Fruit fly (Drosophila melanogaster) whole organism, embryonic: ENCODE results near the gene CG32811.
A peak's percentile ranks its signal among the peaks of the same experiment; 100 is the strongest.

Experiments used
- Abd-B ChIP-seq: fragments of 200-800 bp; sonication (Bioruptor generic); optimal IDR thresholded peaks from 2 replicates; lab custom pipeline; 2018; ENCODE audit warnings: missing biosample characterization, mild to moderate bottlenecking, missing genetic modification characterization, moderate library complexity
- Adf1 ChIP-seq: fragments of 200-800 bp; sonication (Bioruptor generic); IDR thresholded peaks from 2 replicates; pipeline ENCODE4 v1.3.6; 2022; ENCODE audit warnings: missing biosample characterization, missing genetic modification characterization
- Aef1 ChIP-seq: fragments of 200-800 bp; sonication (Bioruptor generic); IDR thresholded peaks from 3 replicates; pipeline ENCODE4 v1.3.6; 2022; ENCODE audit warnings: missing biosample characterization, missing genetic modification characterization
- CG10147 ChIP-seq: fragments of 200-800 bp; sonication (Bioruptor generic); optimal IDR thresholded peaks from 2 replicates; lab custom pipeline; 2019; ENCODE audit warnings: missing biosample characterization, mild to moderate bottlenecking, missing genetic modification characterization, moderate library complexity
- CG10543 ChIP-seq: fragments of 200-800 bp; sonication (Bioruptor generic); optimal IDR thresholded peaks from 3 replicates; lab custom pipeline; 2017; ENCODE audit warnings: missing biosample characterization, mild to moderate bottlenecking, missing genetic modification characterization, moderate library complexity
- CG12155 ChIP-seq: fragments of 200-800 bp; sonication (Bioruptor generic); optimal IDR thresholded peaks from 3 replicates; lab custom pipeline; 2016; ENCODE audit warnings: missing biosample characterization, missing genetic modification characterization
- CG12299 ChIP-seq: fragments of 200-800 bp; sonication (Bioruptor generic); optimal IDR thresholded peaks from 2 replicates; lab custom pipeline; 2018; ENCODE audit warnings: missing biosample characterization, mild to moderate bottlenecking, missing genetic modification characterization
- CG12769 ChIP-seq: fragments of 200-800 bp; sonication (Bioruptor generic); optimal IDR thresholded peaks from 2 replicates; lab custom pipeline; 2019; ENCODE audit warnings: missing biosample characterization, mild to moderate bottlenecking, missing genetic modification characterization, moderate library complexity
- CG13123 ChIP-seq: fragments of 200-800 bp; sonication (Bioruptor generic); optimal IDR thresholded peaks from 2 replicates; lab custom pipeline; 2016; ENCODE audit warnings: missing biosample characterization, missing genetic modification characterization
- CG13894 ChIP-seq: fragments of 200-800 bp; sonication (Bioruptor generic); optimal IDR thresholded peaks from 3 replicates; lab custom pipeline; 2018; ENCODE audit warnings: missing biosample characterization, mild to moderate bottlenecking, missing genetic modification characterization, moderate library complexity
- CG14014 ChIP-seq: fragments of 200-800 bp; sonication (Bioruptor generic); IDR thresholded peaks from 2 replicates; pipeline ENCODE4 v1.3.6; 2022; ENCODE audit warnings: missing biosample characterization, missing genetic modification characterization
- CG17912 ChIP-seq: fragments of 200-800 bp; sonication (Bioruptor generic); optimal IDR thresholded peaks from 2 replicates; lab custom pipeline; 2018; ENCODE audit warnings: missing biosample characterization, mild to moderate bottlenecking, missing genetic modification characterization
- CG18476 ChIP-seq: fragments of 200-800 bp; sonication (Bioruptor generic); optimal IDR thresholded peaks from 2 replicates; lab custom pipeline; 2016; ENCODE audit warnings: missing biosample characterization, mild to moderate bottlenecking, missing genetic modification characterization
- CG34376 ChIP-seq: fragments of 200-800 bp; sonication (Bioruptor generic); optimal IDR thresholded peaks from 2 replicates; lab custom pipeline; 2018; ENCODE audit warnings: missing biosample characterization, mild to moderate bottlenecking, missing genetic modification characterization
- CG7839 ChIP-seq: fragments of 200-800 bp; sonication (Bioruptor generic); optimal IDR thresholded peaks from 3 replicates; lab custom pipeline; 2018; ENCODE audit warnings: missing biosample characterization, mild to moderate bottlenecking, missing genetic modification characterization, moderate library complexity
- CG8924 ChIP-seq: fragments of 200-800 bp; optimal IDR thresholded peaks from 3 replicates; lab custom pipeline; 2019; ENCODE audit warnings: missing biosample characterization, mild to moderate bottlenecking, missing genetic modification characterization, moderate library complexity
- CG9609 ChIP-seq: fragments of 200-800 bp; sonication (Bioruptor generic); optimal IDR thresholded peaks from 3 replicates; lab custom pipeline; 2016; ENCODE audit warnings: missing biosample characterization, missing genetic modification characterization
- Dbx ChIP-seq: fragments of 200-800 bp; sonication (Bioruptor generic); IDR thresholded peaks from 3 replicates; pipeline ENCODE4 v1.3.6; 2022; ENCODE audit warnings: missing biosample characterization, missing genetic modification characterization
- Ets97D ChIP-seq: fragments of 200-800 bp; sonication (Bioruptor generic); optimal IDR thresholded peaks from 3 replicates; lab custom pipeline; 2016; ENCODE audit warnings: missing biosample characterization, missing genetic modification characterization
- H15 ChIP-seq: fragments of 200-800 bp; sonication (Bioruptor generic); IDR thresholded peaks from 3 replicates; pipeline ENCODE4 v1.3.6; 2022; ENCODE audit warnings: missing biosample characterization, missing genetic modification characterization
- Mad ChIP-seq: fragments of 200-800 bp; sonication (Bioruptor generic); optimal IDR thresholded peaks from 2 replicates; lab custom pipeline; 2016; ENCODE audit warnings: missing biosample characterization, missing genetic modification characterization
- NC2α ChIP-seq: fragments of 200-800 bp; sonication (Bioruptor generic); optimal IDR thresholded peaks from 2 replicates; lab custom pipeline; 2016; ENCODE audit warnings: missing biosample characterization, missing genetic modification characterization
- NfI ChIP-seq: fragments of 200-800 bp; sonication (Bioruptor generic); optimal IDR thresholded peaks from 3 replicates; lab custom pipeline; 2018; ENCODE audit warnings: missing biosample characterization, mild to moderate bottlenecking, missing genetic modification characterization, moderate library complexity
- Opbp ChIP-seq: fragments of 200-800 bp; sonication (Bioruptor generic); IDR thresholded peaks from 3 replicates; pipeline ENCODE4 v1.3.6; 2022; ENCODE audit warnings: missing biosample characterization, missing genetic modification characterization; ENCODE audit not compliant: partially characterized antibody
- abd-A ChIP-seq: fragments of 200-800 bp; sonication (Bioruptor generic); optimal IDR thresholded peaks from 3 replicates; lab custom pipeline; 2019; ENCODE audit warnings: missing biosample characterization, mild to moderate bottlenecking, missing genetic modification characterization, moderate library complexity
- ac ChIP-seq: fragments of 200-800 bp; sonication (Bioruptor generic); optimal IDR thresholded peaks from 3 replicates; lab custom pipeline; 2017; ENCODE audit warnings: missing biosample characterization, mild to moderate bottlenecking, missing genetic modification characterization
- al ChIP-seq: fragments of 200-800 bp; sonication (Bioruptor generic); IDR thresholded peaks from 2 replicates; pipeline ENCODE4 v1.3.6; 2022; ENCODE audit warnings: missing biosample characterization, missing genetic modification characterization
- ase ChIP-seq: fragments of 200-800 bp; sonication (Bioruptor generic); IDR thresholded peaks from 3 replicates; pipeline ENCODE4 v1.3.6; 2022; ENCODE audit warnings: missing biosample characterization, missing genetic modification characterization
- bab2 ChIP-seq: fragments of 200-800 bp; sonication (Bioruptor generic); optimal IDR thresholded peaks from 2 replicates; lab custom pipeline; 2016; ENCODE audit warnings: missing biosample characterization, missing genetic modification characterization
- bigmax ChIP-seq: fragments of 200-800 bp; sonication (Bioruptor generic); optimal IDR thresholded peaks from 2 replicates; lab custom pipeline; 2018; ENCODE audit warnings: missing biosample characterization, mild to moderate bottlenecking, missing genetic modification characterization
- cato ChIP-seq: fragments of 200-800 bp; sonication (Bioruptor generic); optimal IDR thresholded peaks from 2 replicates; lab custom pipeline; 2016; ENCODE audit warnings: missing biosample characterization, missing genetic modification characterization, borderline replicate concordance
- chm ChIP-seq: fragments of 200-800 bp; sonication (Bioruptor generic); IDR thresholded peaks from 2 replicates; pipeline ENCODE4 v1.3.6; 2022; ENCODE audit warnings: missing biosample characterization, missing genetic modification characterization
- crol ChIP-seq: fragments of 200-800 bp; sonication (Bioruptor generic); IDR thresholded peaks from 2 replicates; pipeline ENCODE4 v1.3.6; 2022; ENCODE audit warnings: missing biosample characterization, missing genetic modification characterization
- danr ChIP-seq: fragments of 200-800 bp; sonication (Bioruptor generic); IDR thresholded peaks from 2 replicates; pipeline ENCODE4 v1.3.6; 2022; ENCODE audit warnings: missing biosample characterization, missing genetic modification characterization
- esg ChIP-seq: fragments of 200-800 bp; sonication (Bioruptor generic); conservative IDR thresholded peaks from 2 replicates; pipeline ENCODE4 v1.3.6; 2022; ENCODE audit warnings: missing biosample characterization, missing genetic modification characterization
- ftz-f1 ChIP-seq: fragments of 200-800 bp; sonication (Bioruptor generic); optimal IDR thresholded peaks from 2 replicates; lab custom pipeline; 2016; ENCODE audit warnings: missing biosample characterization, missing genetic modification characterization
- grau ChIP-seq: fragments of 200-800 bp; optimal IDR thresholded peaks from 3 replicates; lab custom pipeline; 2019; ENCODE audit warnings: missing biosample characterization, mild to moderate bottlenecking, missing genetic modification characterization, moderate library complexity
- ind ChIP-seq: fragments of 200-800 bp; sonication (Bioruptor generic); optimal IDR thresholded peaks from 3 replicates; lab custom pipeline; 2016; ENCODE audit warnings: missing biosample characterization, missing genetic modification characterization
- lmd ChIP-seq: fragments of 200-800 bp; sonication (Bioruptor generic); IDR thresholded peaks from 2 replicates; pipeline ENCODE4 v1.3.6; 2022; ENCODE audit warnings: missing biosample characterization, missing genetic modification characterization
- nmo ChIP-seq: fragments of 200-800 bp; sonication (Bioruptor generic); optimal IDR thresholded peaks from 2 replicates; lab custom pipeline; 2018; ENCODE audit warnings: missing biosample characterization, mild to moderate bottlenecking, missing genetic modification characterization, moderate library complexity
- nom ChIP-seq: fragments of 200-800 bp; sonication (Bioruptor generic); optimal IDR thresholded peaks from 2 replicates; lab custom pipeline; 2017; ENCODE audit warnings: missing biosample characterization, missing genetic modification characterization, mild to moderate bottlenecking, moderate library complexity, missing genetic modification reagents
- oc ChIP-seq: fragments of 200-800 bp; sonication (Bioruptor generic); optimal IDR thresholded peaks from 2 replicates; lab custom pipeline; 2018; ENCODE audit warnings: missing biosample characterization, mild to moderate bottlenecking, missing genetic modification characterization, moderate library complexity
- prd ChIP-seq, 3 experiments: fragments of >200 bp in 2 of 3; fragments of 200-800 bp in 1 of 3; sonication (Bioruptor generic) in 1 of 3; optimal IDR thresholded peaks in 2 of 3; IDR thresholded peaks in 1 of 3; 2 replicates in 2 of 3; 3 replicates in 1 of 3; pipeline versions ENCODE4 v1.3.6 to Lab custom; 2017 to 2022; ENCODE audit warnings: missing biosample characterization in 1 of 3, missing genetic modification characterization in 1 of 3
- pum ChIP-seq: fragments of 200-800 bp; sonication (Bioruptor generic); optimal IDR thresholded peaks from 2 replicates; lab custom pipeline; 2016; ENCODE audit warnings: missing biosample characterization, missing genetic modification characterization
- rib ChIP-seq: fragments of 200-800 bp; sonication (Bioruptor generic); IDR thresholded peaks from 2 replicates; pipeline ENCODE4 v1.3.6; 2022; ENCODE audit warnings: missing biosample characterization, missing genetic modification characterization
- row ChIP-seq: fragments of 200-800 bp; sonication (Bioruptor generic); IDR thresholded peaks from 3 replicates; pipeline ENCODE4 v1.3.6; 2022; ENCODE audit warnings: missing biosample characterization, missing genetic modification characterization
- sd ChIP-seq: fragments of 200-800 bp; sonication (Bioruptor generic); optimal IDR thresholded peaks from 3 replicates; lab custom pipeline; 2018; ENCODE audit warnings: missing biosample characterization, mild to moderate bottlenecking, missing genetic modification characterization, moderate library complexity
- sug ChIP-seq: fragments of 200-800 bp; optimal IDR thresholded peaks from 2 replicates; lab custom pipeline; 2019; ENCODE audit warnings: missing biosample characterization, mild to moderate bottlenecking, missing genetic modification characterization, moderate library complexity
- unc-4 ChIP-seq: fragments of 200-800 bp; sonication (Bioruptor generic); IDR thresholded peaks from 2 replicates; pipeline ENCODE4 v1.3.6; 2022; ENCODE audit warnings: missing biosample characterization, missing genetic modification characterization; ENCODE audit not compliant: partially characterized antibody
- zfh1 ChIP-seq: fragments of 200-800 bp; sonication (Bioruptor generic); IDR thresholded peaks from 3 replicates; pipeline ENCODE4 v1.3.6; 2022; ENCODE audit warnings: missing biosample characterization, missing genetic modification characterization

Gene CG32811

dm6 chrX:1285273-1285672, 12.9 kb downstream of the CG32811 start (continued):
- TF ChIP-seq sug (tag; lab: Kevin White, UChicago), result peak; percentile 36
- TF ChIP-seq CG9609 (GFP tag; lab: Kevin White, UChicago), result no peak
- no peak for TF ChIP-seq NC2α (GFP tag; lab: Kevin White, UChicago)
- no peak for TF ChIP-seq prd (optimal IDR thresholded peaks at IDR 0.05; lab: Kevin White, UChicago)
- 0 out of 3 replicates have a peak, but pooled peaks have one; percentile 10 for TF ChIP-seq prd (GFP tag; IDR thresholded peaks at IDR 0.05; lab: Robert Waterston, UW)
- no peak for TF ChIP-seq ind (GFP tag; lab: Kevin White, UChicago)
- no peak for TF ChIP-seq oc (tag; lab: Kevin White, UChicago)
- TF ChIP-seq chm (GFP tag; lab: Robert Waterston, UW), result no peak
- TF ChIP-seq lmd (GFP tag; lab: Robert Waterston, UW), result peak; percentile 18; the same call in 1 of the 2 replicates
- TF ChIP-seq CG12299 (tag; lab: Kevin White, UChicago), result no peak
- TF ChIP-seq ase, result no peak
- peak; percentile 47 for TF ChIP-seq abd-A (tag; lab: Kevin White, UChicago)
- no peak for TF ChIP-seq Mad (GFP tag; lab: Kevin White, UChicago)
- TF ChIP-seq esg, result no peak
- peak; percentile 73 for TF ChIP-seq Adf1 (GFP tag; lab: Robert Waterston, UW)
- no peak for TF ChIP-seq danr
- no peak for TF ChIP-seq grau
- peak; percentile 4 for TF ChIP-seq NfI (GFP tag; lab: Kevin White, UChicago)
- peak; percentile 58 for TF ChIP-seq ftz-f1
- no peak for TF ChIP-seq nmo (GFP tag; lab: Kevin White, UChicago)
- peak; percentile 46; the same call in 1 of the 3 replicates for TF ChIP-seq Dbx (GFP tag; lab: Robert Waterston, UW)
- no peak for TF ChIP-seq CG12155
- peak; percentile 10 for TF ChIP-seq CG7839 (tag; lab: Kevin White, UChicago)
- peak; percentile 71 for TF ChIP-seq CG12769 (tag; lab: Kevin White, UChicago)
- TF ChIP-seq pum (GFP tag; lab: Kevin White, UChicago), result no peak
- 0 out of 3 replicates have a peak, but pooled peaks have one; percentile 48 for TF ChIP-seq Aef1 (GFP tag; lab: Robert Waterston, UW)
- TF ChIP-seq Opbp (GFP tag; lab: Robert Waterston, UW), result no peak
- TF ChIP-seq nom (GFP tag; lab: Kevin White, UChicago), result no peak
- no peak for TF ChIP-seq CG17912 (GFP tag; lab: Kevin White, UChicago)
- TF ChIP-seq Ets97D (GFP tag; lab: Kevin White, UChicago), result no peak
- TF ChIP-seq CG13894 (tag; lab: Kevin White, UChicago), result peak; percentile 1
- peak; percentile 89 for TF ChIP-seq crol (GFP tag; lab: Robert Waterston, UW)
- TF ChIP-seq ac (GFP tag; lab: Kevin White, UChicago), result no peak
- TF ChIP-seq rib (GFP tag; lab: Robert Waterston, UW), result 0 out of 2 replicates have a peak, but pooled peaks have one; percentile 19
- TF ChIP-seq zfh1 (GFP tag; lab: Robert Waterston, UW), result 0 out of 3 replicates have a peak, but pooled peaks have one; percentile 18
- TF ChIP-seq sd, result peak; percentile 81
- peak; percentile 27; the same call in 1 of the 3 replicates for TF ChIP-seq row (GFP tag; lab: Robert Waterston, UW)
- peak; percentile 18 for TF ChIP-seq CG10147 (GFP tag; lab: Kevin White, UChicago)
- no peak for TF ChIP-seq cato (GFP tag; lab: Kevin White, UChicago)
- no peak for TF ChIP-seq H15
- peak; percentile 1 for TF ChIP-seq Abd-B (GFP tag; lab: Kevin White, UChicago)
- no peak for TF ChIP-seq CG8924 (tag; lab: Kevin White, UChicago)
- peak; percentile 79 for TF ChIP-seq CG34376 (GFP tag; lab: Kevin White, UChicago)
- TF ChIP-seq bigmax (GFP tag; lab: Kevin White, UChicago), result no peak
- no peak for TF ChIP-seq bab2 (GFP tag; lab: Kevin White, UChicago)
- TF ChIP-seq CG10543, result peak; percentile 89
- peak; percentile 28; the same call in 1 of the 2 replicates for TF ChIP-seq al
- peak; percentile 31; the same call in 1 of the 2 replicates for TF ChIP-seq CG14014
- no peak for TF ChIP-seq unc-4 (GFP tag; lab: Robert Waterston, UW)
- no peak for TF ChIP-seq CG18476 (GFP tag; lab: Kevin White, UChicago)
- no peak for TF ChIP-seq CG13123 (GFP tag; lab: Kevin White, UChicago)
